Worm (Caenorhabditis elegans): ENCODE results near the gene F53C3.3.

Gene F53C3.3

DNA sequence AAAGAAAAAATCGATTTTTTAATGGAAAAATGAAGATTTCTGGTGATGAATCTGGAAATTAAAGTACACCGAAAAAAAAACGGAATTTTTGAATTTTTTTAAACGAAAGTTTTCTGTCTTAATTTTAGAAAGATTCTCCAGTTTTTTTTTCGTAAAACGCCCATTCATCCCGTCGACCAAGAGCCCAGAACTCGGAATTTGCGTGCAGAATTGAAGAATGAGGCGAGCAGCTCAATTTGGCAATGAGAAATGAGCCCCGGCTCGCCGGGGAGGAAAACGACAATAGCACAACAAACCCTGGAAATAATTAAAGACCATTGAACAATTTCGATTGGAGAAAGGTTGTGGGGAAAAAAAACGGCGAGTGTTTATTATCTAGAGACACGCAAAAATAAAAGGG lies 29.2 kb downstream of the F53C3.3 start (continued):
- TF ChIP-seq cebp-1 (GFP tag; IDR thresholded peaks at IDR 0.05) (no peak), cebp-1 (tag; optimal IDR thresholded peaks at IDR 0.05) (peak; percentile 11), madf-3 (GFP tag; IDR thresholded peaks at IDR 0.05) (0 out of 2 replicates have a peak, but pooled peaks have one; percentile 52), die-1 (tag; optimal IDR thresholded peaks at IDR 0.05) (no peak), snpc-1.1 (tag; optimal IDR thresholded peaks at IDR 0.05; ENCODE audit: insufficient read depth) (peak; percentile 2), ceh-40 (GFP tag; IDR thresholded peaks at IDR 0.05) (0 out of 2 replicates have a peak, but pooled peaks have one; percentile 15), sdz-38 (tag; optimal IDR thresholded peaks at IDR 0.05) (no peak), snpc-3.4 (tag; optimal IDR thresholded peaks at IDR 0.05) (peak; percentile 67), unc-62 (GFP tag; optimal IDR thresholded peaks at IDR 0.05) (no peak), F33H1.4 (GFP tag; IDR thresholded peaks at IDR 0.05) (peak; percentile 33; the same call in 1 of the 2 replicates), unc-130 (GFP tag; optimal IDR thresholded peaks at IDR 0.05) (peak; percentile 54), F39B2.1 (GFP tag; IDR thresholded peaks at IDR 0.05) (peak; percentile 78; the same call in 1 of the 2 replicates), rpc-1 (optimal IDR thresholded peaks at IDR 0.05) (no peak), rpc-1 (tag; optimal IDR thresholded peaks at IDR 0.05) (no peak), F55B11.4 (tag; optimal IDR thresholded peaks at IDR 0.05; ENCODE audit: borderline replicate concordance, insufficient read depth) (no peak), bed-1 (GFP tag; IDR thresholded peaks at IDR 0.05) (0 out of 2 replicates have a peak, but pooled peaks have one; percentile 72), F49E8.2 (tag; optimal IDR thresholded peaks at IDR 0.05; ENCODE audit: insufficient read depth) (peak; percentile 2), F23B12.7 (tag; optimal IDR thresholded peaks at IDR 0.05; ENCODE audit: insufficient read depth) (no peak)

DNA sequence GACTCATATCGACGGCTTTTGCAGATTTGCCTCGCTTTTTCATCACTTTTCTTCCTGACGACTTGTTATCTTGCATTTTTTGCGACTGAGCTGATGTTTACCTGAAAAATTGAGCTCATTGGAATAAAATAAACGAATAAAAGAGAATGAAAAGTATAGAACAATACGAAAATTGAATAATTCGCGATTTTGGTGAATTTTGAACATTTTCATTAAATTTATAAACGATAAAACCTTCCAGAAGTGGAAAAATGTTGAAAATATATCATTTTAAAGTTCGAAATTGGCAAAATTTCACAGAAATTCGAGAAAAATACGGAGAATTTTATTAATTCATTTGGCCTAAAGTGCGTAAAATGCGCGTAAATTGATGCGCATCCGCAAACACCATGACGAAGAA lies 31.0 kb downstream of the F53C3.3 start, which contains the start of gene Y14H12B.2:
Gene Y14H12B.2, minus strand, starts transcription at position 101 of the 400 bp plus-strand sequence.
- TF ChIP-seq F33H1.4 (GFP tag; IDR thresholded peaks at IDR 0.05): no peak
- no peak for TF ChIP-seq Y53F4B.3 (GFP tag; IDR thresholded peaks at IDR 0.05)
- no peak for TF ChIP-seq ztf-25 (GFP tag; IDR thresholded peaks at IDR 0.05)
- no peak for TF ChIP-seq pbrm-1 (GFP tag; IDR thresholded peaks at IDR 0.05)
- no peak for TF ChIP-seq tbp1 (GFP tag; optimal IDR thresholded peaks at IDR 0.05)

DNA sequence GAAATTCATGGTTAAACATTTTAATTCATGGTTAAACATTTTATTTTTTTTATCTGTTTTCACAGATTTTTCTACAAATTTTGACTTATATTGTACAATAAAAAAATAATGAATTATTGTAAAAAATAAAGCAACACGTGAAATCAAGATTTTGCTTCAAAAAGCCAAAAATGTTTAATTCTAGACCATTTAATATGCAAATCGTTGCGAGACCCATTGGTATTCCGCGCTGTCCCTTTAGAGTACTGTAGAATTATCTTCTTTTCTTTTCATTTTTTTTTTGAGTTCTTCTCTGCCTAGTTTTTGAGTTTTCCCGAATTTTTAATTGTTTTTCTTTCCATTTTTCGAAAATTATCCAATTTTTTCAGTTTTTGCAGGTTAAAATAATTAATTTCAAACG lies 31.4 kb downstream of the F53C3.3 start, which contains the start of gene Y14H12B.1:
Gene Y14H12B.1, plus strand, starts transcription at position 363 of the 400 bp plus-strand sequence.
- TF ChIP-seq fkh-3 (tag; optimal IDR thresholded peaks at IDR 0.05): no peak
- no peak for TF ChIP-seq F49E8.2 (tag; optimal IDR thresholded peaks at IDR 0.05; ENCODE audit: insufficient read depth)
- TF ChIP-seq zfh-2 (GFP tag; conservative IDR thresholded peaks at IDR 0.05): no peak
- peak; percentile 74 for TF ChIP-seq xnd-1 (tag; optimal IDR thresholded peaks at IDR 0.05)
- no peak for TF ChIP-seq lag-1 (GFP tag; IDR thresholded peaks at IDR 0.05)
- peak; percentile 88 for TF ChIP-seq F33H1.4 (GFP tag; IDR thresholded peaks at IDR 0.05)
- peak; percentile 82 for TF ChIP-seq madf-6 (GFP tag; IDR thresholded peaks at IDR 0.05)
- TF ChIP-seq efl-1 (GFP tag; optimal IDR thresholded peaks at IDR 0.05): peak; percentile 17
- peak; percentile 72 for TF ChIP-seq madf-8 (GFP tag; conservative IDR thresholded peaks at IDR 0.05)
- no peak for TF ChIP-seq pha-4 (tag; optimal IDR thresholded peaks at IDR 0.05)
- TF ChIP-seq lsl-1 (GFP tag; optimal IDR thresholded peaks at IDR 0.05): peak; percentile 84

DNA sequence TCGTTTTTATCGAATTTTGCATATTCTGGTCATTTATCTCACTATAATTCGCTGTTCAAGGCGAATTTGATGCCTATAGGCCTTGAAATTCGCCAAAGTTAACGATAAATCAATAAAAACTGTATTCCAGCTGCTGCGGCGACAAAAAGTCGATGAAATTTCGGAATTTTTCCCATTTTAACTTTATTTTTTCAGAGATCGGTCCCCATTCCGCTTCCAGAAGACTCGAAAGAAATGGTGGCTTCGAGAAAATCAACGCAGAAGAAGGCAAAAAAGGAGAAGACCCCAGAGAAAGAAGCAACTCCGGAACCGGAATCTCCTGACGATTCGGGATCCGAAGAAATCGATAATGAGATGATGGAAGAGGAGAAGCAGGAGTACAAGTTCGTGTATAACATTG lies 32.4 kb downstream of the F53C3.3 start:
- TF ChIP-seq athp-1 (tag; optimal IDR thresholded peaks at IDR 0.05) (no peak), nhr-90 (tag; optimal IDR thresholded peaks at IDR 0.05) (no peak), ekl-4 (GFP tag; IDR thresholded peaks at IDR 0.05) (0 out of 2 replicates have a peak, but pooled peaks have one; percentile 19), B0336.3 (GFP tag; IDR thresholded peaks at IDR 0.05) (0 out of 2 replicates have a peak, but pooled peaks have one; percentile 27), lin-54 (GFP tag; optimal IDR thresholded peaks at IDR 0.05) (peak; percentile 2), rcor-1 (GFP tag; IDR thresholded peaks at IDR 0.05) (no peak), ets-4 (GFP tag; optimal IDR thresholded peaks at IDR 0.05) (no peak), ama-1 (optimal IDR thresholded peaks at IDR 0.05) (no peak), ama-1 (GFP tag; optimal IDR thresholded peaks at IDR 0.05) (no peak), nhr-27 (tag; optimal IDR thresholded peaks at IDR 0.05) (no peak), Y67H2A.10 (GFP tag; conservative IDR thresholded peaks at IDR 0.05) (no peak), lag-1 (GFP tag; IDR thresholded peaks at IDR 0.05) (no peak), unc-62 (GFP tag; optimal IDR thresholded peaks at IDR 0.05) (no peak), madf-6 (GFP tag; IDR thresholded peaks at IDR 0.05) (peak; percentile 51; the same call in 1 of the 2 replicates), chd-7 (tag; optimal IDR thresholded peaks at IDR 0.05) (no peak), F49E8.2 (tag; optimal IDR thresholded peaks at IDR 0.05; ENCODE audit: insufficient read depth) (no peak), madf-3 (GFP tag; IDR thresholded peaks at IDR 0.05) (peak; percentile 71; the same call in 1 of the 2 replicates), ceh-27 (GFP tag; optimal IDR thresholded peaks at IDR 0.05) (no peak)
